Worm (Caenorhabditis elegans): Measurements from ENCODE around the gene hoe-1.
"Not testable (repeated sequence)": the region's sequence is repeated elsewhere in the genome, so short reads cannot be mapped to it uniquely, and the experiment has no call there.

The hoe-1 gene

ce11 chrIV:4727935-4728334 lies 16.1 kb downstream of the hoe-1 start:
- TF ChIP-seq snpc-1.2 (GFP tag; IDR thresholded peaks at IDR 0.05) (peak; percentile 93), dmd-8 (GFP tag; IDR thresholded peaks at IDR 0.05) (peak; percentile 82; the same call in 1 of the 2 replicates), nhr-41 (GFP tag; IDR thresholded peaks at IDR 0.05) (peak; percentile 95), php-3 (GFP tag; IDR thresholded peaks at IDR 0.05) (peak; percentile 100), spr-3 (GFP tag; optimal IDR thresholded peaks at IDR 0.05) (peak; percentile 70), F37D6.2 (tag; optimal IDR thresholded peaks at IDR 0.05) (peak; percentile 94), tag-97 (GFP tag; IDR thresholded peaks at IDR 0.05) (peak; percentile 98), dpl-1 (GFP tag; optimal IDR thresholded peaks at IDR 0.05) (peak; percentile 68), T20F7.1 (GFP tag; optimal IDR thresholded peaks at IDR 0.05) (peak; percentile 94), F26F4.8 (GFP tag; conservative IDR thresholded peaks at IDR 0.05) (0 out of 2 replicates have a peak, but pooled peaks have one; percentile 33), Y48G9A.11 (GFP tag; IDR thresholded peaks at IDR 0.05) (peak; percentile 96), ctbp-1 (GFP tag; IDR thresholded peaks at IDR 0.05) (peak; percentile 99), nhr-11 (tag; optimal IDR thresholded peaks at IDR 0.05) (peak; percentile 72), ZK546.5 (tag; optimal IDR thresholded peaks at IDR 0.05) (peak in 1 of 2 experiments; percentile 71), ZK337.2 (GFP tag; IDR thresholded peaks at IDR 0.05) (peak; percentile 100), pha-4 (GFP tag; IDR thresholded peaks at IDR 0.05) (peak; percentile 99), Y75B8A.6 (GFP tag; IDR thresholded peaks at IDR 0.05) (peak; percentile 99), lin-38 (GFP tag; IDR thresholded peaks at IDR 0.05) (peak; percentile 100), lsy-2 (tag; optimal IDR thresholded peaks at IDR 0.05) (peak; percentile 97 to 98), nhr-77 (tag; optimal IDR thresholded peaks at IDR 0.05) (peak; percentile 71), Y5F2A.4 (GFP tag; optimal IDR thresholded peaks at IDR 0.05) (peak; percentile 31), ceh-20 (GFP tag; IDR thresholded peaks at IDR 0.05) (peak; percentile 100), dmd-9 (GFP tag; IDR thresholded peaks at IDR 0.05) (peak; percentile 100), zip-11 (GFP tag; IDR thresholded peaks at IDR 0.05) (peak; percentile 72; the same call in 1 of the 2 replicates), daf-8 (GFP tag; IDR thresholded peaks at IDR 0.05) (peak; percentile 99), daf-16 (GFP tag; optimal IDR thresholded peaks at IDR 0.05) (peak; percentile 31 to 83), mxl-3 (GFP tag; optimal IDR thresholded peaks at IDR 0.05) (peak; percentile 75), Y105C5A.15 (GFP tag; IDR thresholded peaks at IDR 0.05) (peak; percentile 70; the same call in 1 of the 2 replicates), madf-5 (GFP tag; IDR thresholded peaks at IDR 0.05) (peak; percentile 93 to 100), lin-1 (GFP tag; IDR thresholded peaks at IDR 0.05) (peak; percentile 98), nhr-28 (tag; optimal IDR thresholded peaks at IDR 0.05) (peak; percentile 41), arid-1 (GFP tag; conservative IDR thresholded peaks at IDR 0.05) (peak; percentile 96), lin-29 (GFP tag; IDR thresholded peaks at IDR 0.05) (peak; percentile 100), mdt-29 (GFP tag; IDR thresholded peaks at IDR 0.05) (peak; percentile 98), nhr-42 (GFP tag; IDR thresholded peaks at IDR 0.05) (peak; percentile 100), duxl-1 (tag; optimal IDR thresholded peaks at IDR 0.05; ENCODE audit: poor library complexity) (peak; percentile 70), zfp-2 (tag; optimal IDR thresholded peaks at IDR 0.05) (peak; percentile 90), vab-7 (GFP tag; IDR thresholded peaks at IDR 0.05) (peak; percentile 100), tra-1 (GFP tag; IDR thresholded peaks at IDR 0.05) (peak; percentile 100), unc-130 (GFP tag; optimal IDR thresholded peaks at IDR 0.05) (peak; percentile 86), zip-2 (tag; optimal IDR thresholded peaks at IDR 0.05) (peak; percentile 29), D1046.2 (GFP tag; IDR thresholded peaks at IDR 0.05) (peak; percentile 99), hlh-11 (tag; optimal IDR thresholded peaks at IDR 0.05) (peak; percentile 92), dmd-6 (GFP tag; IDR thresholded peaks at IDR 0.05) (peak; percentile 100), ceh-32 (tag; optimal IDR thresholded peaks at IDR 0.05; ENCODE audit: poor library complexity) (peak; percentile 34), daf-19 (GFP tag; conservative IDR thresholded peaks at IDR 0.05) (peak; percentile 100), nhr-48 (tag; optimal IDR thresholded peaks at IDR 0.05) (peak; percentile 84), ceh-44 (GFP tag; IDR thresholded peaks at IDR 0.05) (peak; percentile 99), rbr-2 (tag; optimal IDR thresholded peaks at IDR 0.05) (peak; percentile 98)
- not testable (repeated sequence) for TF ChIP-seq pha-4, daf-16 (tag; optimal IDR thresholded peaks at IDR 0.05)
